Fruit fly (Drosophila melanogaster) whole organism, prepupa: ENCODE results near the gene SkpA.

Experiments
- CG11294 ChIP-seq: fragments of 200-800 bp; sonication (Bioruptor generic); IDR thresholded peaks from 2 replicates; pipeline ENCODE4 v1.3.6; 2022; ENCODE audit warnings: missing biosample characterization, missing genetic modification characterization
- CG16779 ChIP-seq: fragments of 200-800 bp; sonication (Bioruptor generic); optimal IDR thresholded peaks from 3 replicates; lab custom pipeline; 2017; ENCODE audit warnings: missing biosample characterization, mild to moderate bottlenecking, missing genetic modification characterization
- CG31627 ChIP-seq: fragments of 200-800 bp; sonication (Bioruptor generic); optimal IDR thresholded peaks from 3 replicates; lab custom pipeline; 2016; ENCODE audit warnings: missing biosample characterization, missing genetic modification characterization
- CG6276 ChIP-seq: fragments of 200-800 bp; sonication (Bioruptor generic); optimal IDR thresholded peaks from 2 replicates; lab custom pipeline; 2017; ENCODE audit warnings: missing biosample characterization, mild to moderate bottlenecking, missing genetic modification characterization
- CG6854 ChIP-seq: fragments of 200-800 bp; sonication (Bioruptor generic); optimal IDR thresholded peaks from 2 replicates; lab custom pipeline; 2017; ENCODE audit warnings: missing biosample characterization, mild to moderate bottlenecking, missing genetic modification characterization
- Ets96B ChIP-seq: fragments of 200-800 bp; optimal IDR thresholded peaks from 2 replicates; lab custom pipeline; 2019; ENCODE audit warnings: missing biosample characterization, mild to moderate bottlenecking, missing genetic modification characterization, moderate library complexity
- Hr39 ChIP-seq: fragments of 200-800 bp; sonication (Bioruptor generic); optimal IDR thresholded peaks from 2 replicates; lab custom pipeline; 2016; ENCODE audit warnings: missing biosample characterization, missing genetic modification characterization
- Met ChIP-seq: fragments of 200-800 bp; sonication (Bioruptor generic); optimal IDR thresholded peaks from 3 replicates; lab custom pipeline; 2016; ENCODE audit warnings: missing biosample characterization, missing genetic modification characterization
- Sox102F ChIP-seq: fragments of 200-800 bp; sonication (Bioruptor generic); optimal IDR thresholded peaks from 2 replicates; lab custom pipeline; 2016; ENCODE audit warnings: missing biosample characterization, mild to moderate bottlenecking, missing genetic modification characterization
- Sox14 ChIP-seq: fragments of 200-800 bp; sonication (Bioruptor generic); optimal IDR thresholded peaks from 3 replicates; lab custom pipeline; 2016; ENCODE audit warnings: missing biosample characterization, missing genetic modification characterization
- Sox15 ChIP-seq: fragments of 200-800 bp; sonication (Bioruptor generic); optimal IDR thresholded peaks from 3 replicates; lab custom pipeline; 2016; ENCODE audit warnings: missing biosample characterization, missing genetic modification characterization
- acj6 ChIP-seq: fragments of 200-800 bp; sonication (Bioruptor generic); optimal IDR thresholded peaks from 3 replicates; lab custom pipeline; 2016; ENCODE audit warnings: missing biosample characterization, missing genetic modification characterization
- fd85E ChIP-seq: fragments of 200-800 bp; sonication (Bioruptor generic); optimal IDR thresholded peaks from 3 replicates; lab custom pipeline; 2016; ENCODE audit warnings: missing biosample characterization, missing genetic modification characterization
- ss ChIP-seq, 2 experiments: fragments of 200-800 bp; sonication (Bioruptor generic); optimal IDR thresholded peaks; 2 replicates in 1 of 2; 3 replicates in 1 of 2; lab custom pipeline; 2017 to 2018; ENCODE audit warnings: mild to moderate bottlenecking in 2 of 2, missing biosample characterization in 2 of 2, missing genetic modification characterization in 2 of 2, moderate library complexity in 1 of 2

DNA sequence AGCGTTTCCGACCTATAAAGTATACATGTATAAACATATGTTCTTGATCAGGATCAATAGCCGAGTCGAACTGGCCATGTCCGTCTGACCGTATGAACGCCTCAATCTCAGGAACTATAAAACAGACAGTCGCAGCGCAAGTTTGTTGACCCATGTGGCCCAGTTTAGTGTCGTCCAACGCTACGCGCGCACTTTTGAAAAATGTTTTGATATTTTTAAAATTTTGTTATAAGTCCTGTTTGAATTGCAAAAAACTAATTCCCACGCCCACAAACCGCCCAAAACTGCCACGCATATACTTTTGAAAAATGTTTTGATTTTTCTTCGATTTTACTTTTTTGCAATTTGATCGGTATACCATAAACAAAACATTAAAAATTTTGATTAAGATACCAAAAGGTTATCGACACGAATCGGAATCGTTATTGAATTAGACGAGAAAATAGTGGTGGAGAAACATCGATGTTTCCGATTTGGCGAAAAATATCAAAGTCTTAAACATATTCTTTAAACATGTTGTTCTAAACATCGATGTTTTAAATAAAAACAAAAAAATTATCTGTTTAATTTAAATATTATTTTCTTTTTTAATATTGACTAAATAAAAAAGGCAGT, 9.4 kb upstream of the SkpA start:
- TF ChIP-seq acj6 (GFP tag; lab: Kevin White, UChicago), result no peak
- no peak for TF ChIP-seq Ets96B
- no peak for TF ChIP-seq fd85E (GFP tag; lab: Kevin White, UChicago)
- TF ChIP-seq CG6276 (GFP tag; lab: Kevin White, UChicago), result no peak
- no peak for TF ChIP-seq Sox15 (GFP tag; lab: Kevin White, UChicago)
- no peak for TF ChIP-seq CG11294 (GFP tag; lab: Robert Waterston, UW)
- no peak for TF ChIP-seq Sox14 (GFP tag; lab: Kevin White, UChicago)
- TF ChIP-seq Hr39 (GFP tag; lab: Kevin White, UChicago), result no peak
- TF ChIP-seq Sox102F (GFP tag; lab: Kevin White, UChicago), result no peak
- no peak for TF ChIP-seq CG6854 (GFP tag; lab: Kevin White, UChicago)
- TF ChIP-seq ss (GFP tag; optimal IDR thresholded peaks at IDR 0.05; lab: Kevin White, UChicago), result no peak
- no peak for TF ChIP-seq Met (GFP tag; lab: Kevin White, UChicago)
- no peak for TF ChIP-seq CG31627 (GFP tag; lab: Kevin White, UChicago)
- no peak for TF ChIP-seq CG16779 (tag; lab: Kevin White, UChicago)
